Fruit fly (Drosophila melanogaster): ENCODE data around the gene CG11583.

The CG11583 gene

dm6 chr3L:4277796-4278195, 4.8 kb downstream of the CG11583 start, which contains the start of gene Ctl1 (continued):
- no peak for TF ChIP-seq CG33213 (GFP tag; optimal IDR thresholded peaks at IDR 0.05)

dm6 chr3L:4272167-4272773, 10.3 kb downstream of the CG11583 start:
- TF ChIP-seq Stat92E (GFP tag; optimal IDR thresholded peaks at IDR 0.05) (peak in 1 of 3 experiments; percentile 27), CG7963 (GFP tag; IDR thresholded peaks at IDR 0.05; ENCODE audit: partially characterized antibody) (no peak), Blimp-1 (GFP tag; optimal IDR thresholded peaks at IDR 0.05) (peak; percentile 64), Deaf1 (tag; optimal IDR thresholded peaks at IDR 0.05) (no peak), CG10267 (tag; optimal IDR thresholded peaks at IDR 0.05) (peak; percentile 20), CG10979 (tag; optimal IDR thresholded peaks at IDR 0.05) (peak; percentile 38), chm (GFP tag; IDR thresholded peaks at IDR 0.05) (peak; percentile 62; the same call in 1 of the 2 replicates), CG3407 (GFP tag; optimal IDR thresholded peaks at IDR 0.05) (peak; percentile 54), sens (GFP tag) (peak; percentile 86), Xrp1 (GFP tag; IDR thresholded peaks at IDR 0.05) (peak; percentile 66), CG10209 (GFP tag; optimal IDR thresholded peaks at IDR 0.05) (peak; percentile 36), chif (GFP tag; optimal IDR thresholded peaks at IDR 0.05) (peak in 1 of 2 experiments; percentile 6), CG12155 (GFP tag; optimal IDR thresholded peaks at IDR 0.05) (no peak), Pdp1 (GFP tag; optimal IDR thresholded peaks at IDR 0.05) (peak in 1 of 2 experiments; percentile 33), CG31365 (tag; optimal IDR thresholded peaks at IDR 0.05) (no peak), CG2712 (tag; optimal IDR thresholded peaks at IDR 0.05) (peak; percentile 23), Rfx (GFP tag; IDR thresholded peaks at IDR 0.05) (no peak), Med (GFP tag) (peak; percentile 64), kni (GFP tag; optimal IDR thresholded peaks at IDR 0.05) (peak; percentile 92), CG7556 (GFP tag; optimal IDR thresholded peaks at IDR 0.05) (no peak), bsh (GFP tag; optimal IDR thresholded peaks at IDR 0.05) (peak in 1 of 2 experiments; percentile 68), CG6813 (GFP tag; optimal IDR thresholded peaks at IDR 0.05) (peak; percentile 69), oc (tag; optimal IDR thresholded peaks at IDR 0.05) (peak; percentile 19), CG15601 (tag; optimal IDR thresholded peaks at IDR 0.05) (peak; percentile 86), CG12104 (GFP tag; optimal IDR thresholded peaks at IDR 0.05) (peak; percentile 0), CG14710 (tag; optimal IDR thresholded peaks at IDR 0.05) (peak; percentile 50), CG13624 (GFP tag; optimal IDR thresholded peaks at IDR 0.05) (no peak), CG7928 (GFP tag; optimal IDR thresholded peaks at IDR 0.05) (no peak), CG12236 (GFP tag; optimal IDR thresholded peaks at IDR 0.05) (peak; percentile 10), Camta (GFP tag; optimal IDR thresholded peaks at IDR 0.05) (no peak), CG17359 (tag; optimal IDR thresholded peaks at IDR 0.05) (peak; percentile 18), CG9727 (GFP tag; optimal IDR thresholded peaks at IDR 0.05) (peak; percentile 59), dmrt11E (tag; optimal IDR thresholded peaks at IDR 0.05) (peak; percentile 54), zen (tag; optimal IDR thresholded peaks at IDR 0.05) (peak; percentile 13), ara (GFP tag; IDR thresholded peaks at IDR 0.05) (peak; percentile 19; the same call in 1 of the 2 replicates), CG1529 (GFP tag; optimal IDR thresholded peaks at IDR 0.05) (peak; percentile 30), Kr (GFP tag; optimal IDR thresholded peaks at IDR 0.05) (peak; percentile 45), Trl (optimal IDR thresholded peaks at IDR 0.05) (no peak), Trl (GFP tag; optimal IDR thresholded peaks at IDR 0.05) (no peak), CG1233 (GFP tag; optimal IDR thresholded peaks at IDR 0.05) (peak; percentile 33), nerfin-1 (tag; optimal IDR thresholded peaks at IDR 0.05) (peak; percentile 6), Spps (tag; optimal IDR thresholded peaks at IDR 0.05) (peak; percentile 24), peb (GFP tag; IDR thresholded peaks at IDR 0.05) (no peak), fd102C (GFP tag; optimal IDR thresholded peaks at IDR 0.05) (peak; percentile 15), Lhr (GFP tag; optimal IDR thresholded peaks at IDR 0.05) (peak; percentile 30), CG15696 (tag; optimal IDR thresholded peaks at IDR 0.05) (peak; percentile 82)
